Fruit fly (Drosophila melanogaster) whole organism, embryonic: ENCODE data around the gene Gr93d.

Experiments
- B-H1 ChIP-seq: fragments of 200-800 bp; sonication (Bioruptor generic); IDR thresholded peaks from 3 replicates; pipeline ENCODE4 v1.3.6; 2022; ENCODE audit warnings: missing biosample characterization, missing genetic modification characterization
- Bteb2 ChIP-seq: fragments of 200-800 bp; sonication (Bioruptor generic); optimal IDR thresholded peaks from 2 replicates; lab custom pipeline; 2016; ENCODE audit warnings: missing biosample characterization, missing genetic modification characterization
- CG10979 ChIP-seq: fragments of 200-800 bp; sonication (Bioruptor generic); optimal IDR thresholded peaks from 2 replicates; lab custom pipeline; 2018; ENCODE audit warnings: missing biosample characterization, mild to moderate bottlenecking, missing genetic modification characterization, moderate library complexity
- CG11560 ChIP-seq: fragments of 200-800 bp; sonication (Bioruptor generic); IDR thresholded peaks from 3 replicates; pipeline ENCODE4 v1.3.6; 2022; ENCODE audit warnings: missing biosample characterization, missing genetic modification characterization
- CG12391 ChIP-seq: fragments of 200-800 bp; sonication (Bioruptor generic); optimal IDR thresholded peaks from 3 replicates; lab custom pipeline; 2018; ENCODE audit warnings: missing biosample characterization, mild to moderate bottlenecking, missing genetic modification characterization, moderate library complexity
- CG13296 ChIP-seq: fragments of 200-800 bp; sonication (Bioruptor generic); optimal IDR thresholded peaks from 3 replicates; lab custom pipeline; 2018; ENCODE audit warnings: missing biosample characterization, mild to moderate bottlenecking, missing genetic modification characterization
- CG14667 ChIP-seq: fragments of 200-800 bp; sonication (Bioruptor generic); IDR thresholded peaks from 2 replicates; pipeline ENCODE4 v1.3.6; 2022; ENCODE audit warnings: missing biosample characterization, missing genetic modification characterization
- CG14710 ChIP-seq: fragments of 200-800 bp; sonication (Bioruptor generic); optimal IDR thresholded peaks from 3 replicates; lab custom pipeline; 2019; ENCODE audit warnings: missing biosample characterization, mild to moderate bottlenecking, missing genetic modification characterization, moderate library complexity
- CG15011 ChIP-seq: fragments of 200-800 bp; sonication (Bioruptor generic); optimal IDR thresholded peaks from 3 replicates; lab custom pipeline; 2018; ENCODE audit warnings: missing biosample characterization, mild to moderate bottlenecking, missing genetic modification characterization
- CG17186 ChIP-seq: fragments of 200-800 bp; sonication (Bioruptor generic); optimal IDR thresholded peaks from 3 replicates; lab custom pipeline; 2017; ENCODE audit warnings: missing biosample characterization, missing genetic modification reagents, missing genetic modification characterization
- CG17328 ChIP-seq: fragments of 200-800 bp; sonication (Bioruptor generic); IDR thresholded peaks from 2 replicates; pipeline ENCODE4 v1.3.6; 2022; ENCODE audit warnings: missing biosample characterization, missing genetic modification characterization
- CG31441 ChIP-seq: fragments of 200-800 bp; sonication (Bioruptor generic); IDR thresholded peaks from 2 replicates; pipeline ENCODE4 v1.3.6; 2022; ENCODE audit warnings: missing biosample characterization, missing genetic modification characterization
- CG3995 ChIP-seq: fragments of 200-800 bp; sonication (Bioruptor generic); optimal IDR thresholded peaks from 3 replicates; lab custom pipeline; 2016; ENCODE audit warnings: missing biosample characterization, missing genetic modification characterization
- CG6689 ChIP-seq: fragments of 200-800 bp; sonication (Bioruptor generic); IDR thresholded peaks from 2 replicates; pipeline ENCODE4 v1.3.6; 2022; ENCODE audit warnings: missing biosample characterization, missing genetic modification characterization
- CG7786 ChIP-seq: fragments of 200-800 bp; sonication (Bioruptor generic); optimal IDR thresholded peaks from 2 replicates; lab custom pipeline; 2016; ENCODE audit warnings: missing biosample characterization, missing genetic modification characterization
- CG8924 ChIP-seq: fragments of 200-800 bp; optimal IDR thresholded peaks from 3 replicates; lab custom pipeline; 2019; ENCODE audit warnings: missing biosample characterization, mild to moderate bottlenecking, missing genetic modification characterization, moderate library complexity
- Camta ChIP-seq: fragments of 200-800 bp; sonication (Bioruptor generic); optimal IDR thresholded peaks from 2 replicates; lab custom pipeline; 2016; ENCODE audit warnings: missing biosample characterization, missing genetic modification characterization
- D19A ChIP-seq: fragments of 200-800 bp; optimal IDR thresholded peaks from 3 replicates; lab custom pipeline; 2019; ENCODE audit warnings: missing biosample characterization, mild to moderate bottlenecking, missing genetic modification characterization, moderate library complexity
- Deaf1 ChIP-seq: fragments of 200-800 bp; optimal IDR thresholded peaks from 3 replicates; lab custom pipeline; 2019; ENCODE audit warnings: missing biosample characterization, mild to moderate bottlenecking, missing genetic modification characterization, moderate library complexity
- Ets97D ChIP-seq: fragments of 200-800 bp; sonication (Bioruptor generic); optimal IDR thresholded peaks from 3 replicates; lab custom pipeline; 2016; ENCODE audit warnings: missing biosample characterization, missing genetic modification characterization
- MTF-1 ChIP-seq: fragments of 200-800 bp; sonication (Bioruptor generic); optimal IDR thresholded peaks from 2 replicates; lab custom pipeline; 2018; ENCODE audit warnings: missing biosample characterization, mild to moderate bottlenecking, missing genetic modification characterization, borderline replicate concordance
- Six4 ChIP-seq: fragments of 200-800 bp; sonication (Bioruptor generic); optimal IDR thresholded peaks from 2 replicates; lab custom pipeline; 2016; ENCODE audit warnings: missing biosample characterization, missing genetic modification characterization
- Ssrp ChIP-seq: fragments of 200-800 bp; sonication (Bioruptor generic); optimal IDR thresholded peaks from 2 replicates; lab custom pipeline; 2018; ENCODE audit warnings: missing biosample characterization, mild to moderate bottlenecking, missing genetic modification characterization, moderate library complexity
- Stat92E ChIP-seq, 3 experiments: fragments of >200 bp in 2 of 3; fragments of 200-800 bp in 1 of 3; sonication (Bioruptor generic) in 1 of 3; optimal IDR thresholded peaks; 2 replicates each; lab custom pipeline; 2017 to 2019; ENCODE audit warnings: missing biosample characterization in 3 of 3, missing genetic modification characterization in 3 of 3, mild to moderate bottlenecking in 1 of 3, moderate library complexity in 1 of 3
- Xrp1 ChIP-seq: fragments of 200-800 bp; sonication (Bioruptor generic); IDR thresholded peaks from 2 replicates; pipeline ENCODE4 v1.3.6; 2022; ENCODE audit warnings: missing biosample characterization, missing genetic modification characterization
- abd-A ChIP-seq: fragments of 200-800 bp; sonication (Bioruptor generic); optimal IDR thresholded peaks from 3 replicates; lab custom pipeline; 2019; ENCODE audit warnings: missing biosample characterization, mild to moderate bottlenecking, missing genetic modification characterization, moderate library complexity
- bcd ChIP-seq: fragments of 200-800 bp; sonication (Bioruptor generic); optimal IDR thresholded peaks from 2 replicates; lab custom pipeline; 2017; ENCODE audit warnings: missing biosample characterization, mild to moderate bottlenecking, missing genetic modification characterization
- crol ChIP-seq: fragments of 200-800 bp; sonication (Bioruptor generic); IDR thresholded peaks from 2 replicates; pipeline ENCODE4 v1.3.6; 2022; ENCODE audit warnings: missing biosample characterization, missing genetic modification characterization
- danr ChIP-seq: fragments of 200-800 bp; sonication (Bioruptor generic); IDR thresholded peaks from 2 replicates; pipeline ENCODE4 v1.3.6; 2022; ENCODE audit warnings: missing biosample characterization, missing genetic modification characterization
- dm ChIP-seq: fragments of 200-800 bp; sonication (Bioruptor generic); optimal IDR thresholded peaks from 3 replicates; lab custom pipeline; 2016; ENCODE audit warnings: missing biosample characterization, missing genetic modification characterization
- dpn ChIP-seq, 2 experiments: fragments of 200-800 bp; sonication (Bioruptor generic); optimal IDR thresholded peaks; 3 replicates each; lab custom pipeline; 2016; ENCODE audit warnings: missing biosample characterization in 2 of 2, missing genetic modification characterization in 2 of 2
- eve ChIP-seq, 2 experiments: fragments of >200 bp; optimal IDR thresholded peaks; 2 replicates each; lab custom pipeline; 2017; ENCODE audit warnings: missing biosample characterization in 2 of 2, missing genetic modification characterization in 2 of 2
- gem ChIP-seq: fragments of 200-800 bp; sonication (Bioruptor generic); optimal IDR thresholded peaks from 2 replicates; lab custom pipeline; 2019; ENCODE audit warnings: missing biosample characterization, mild to moderate bottlenecking, missing genetic modification characterization, moderate library complexity
- ham ChIP-seq: fragments of 200-800 bp; sonication (Bioruptor generic); IDR thresholded peaks from 2 replicates; pipeline ENCODE4 v1.3.6; 2022; ENCODE audit warnings: missing biosample characterization, missing genetic modification characterization
- hbn ChIP-seq: fragments of 200-800 bp; sonication (Bioruptor generic); IDR thresholded peaks from 2 replicates; pipeline ENCODE4 v1.3.6; 2022; ENCODE audit warnings: missing biosample characterization, missing genetic modification characterization; ENCODE audit not compliant: partially characterized antibody
- hth ChIP-seq: fragments of >200 bp; optimal IDR thresholded peaks from 2 replicates; lab custom pipeline; 2017; ENCODE audit warnings: inconsistent platforms
- ken ChIP-seq: fragments of 200-800 bp; sonication (Bioruptor generic); IDR thresholded peaks from 3 replicates; pipeline ENCODE4 v1.3.6; 2022; ENCODE audit warnings: missing biosample characterization, missing genetic modification characterization
- lilli ChIP-seq: fragments of 200-800 bp; sonication (Bioruptor generic); optimal IDR thresholded peaks from 3 replicates; lab custom pipeline; 2016; ENCODE audit warnings: missing biosample characterization, missing genetic modification characterization
- mirr ChIP-seq: fragments of 200-800 bp; sonication (Bioruptor generic); optimal IDR thresholded peaks from 3 replicates; lab custom pipeline; 2018; ENCODE audit warnings: missing biosample characterization, mild to moderate bottlenecking, missing genetic modification characterization
- pan ChIP-seq, 4 experiments: fragments of >200 bp in 3 of 4; fragments of 200-800 bp in 1 of 4; sonication (Bioruptor generic) in 1 of 4; optimal IDR thresholded peaks in 3 of 4; IDR thresholded peaks in 1 of 4; 2 replicates each; pipeline versions ENCODE4 v1.3.6 to Lab custom; 2017 to 2022; ENCODE audit warnings: missing biosample characterization in 2 of 4, missing genetic modification characterization in 2 of 4, mixed read lengths in 1 of 4
- pho ChIP-seq: fragments of 200-800 bp; sonication (Bioruptor generic); optimal IDR thresholded peaks from 2 replicates; lab custom pipeline; 2016; ENCODE audit warnings: missing biosample characterization, missing genetic modification characterization
- phol ChIP-seq: fragments of 200-800 bp; sonication (Bioruptor generic); optimal IDR thresholded peaks from 3 replicates; lab custom pipeline; 2018; ENCODE audit warnings: missing biosample characterization, mild to moderate bottlenecking, missing genetic modification characterization, moderate library complexity
- psq ChIP-seq: fragments of 200-800 bp; sonication (Bioruptor generic); optimal IDR thresholded peaks from 2 replicates; lab custom pipeline; 2017; ENCODE audit warnings: missing biosample characterization, missing genetic modification characterization
- scrt ChIP-seq: fragments of 200-800 bp; sonication (Bioruptor generic); optimal IDR thresholded peaks from 2 replicates; lab custom pipeline; 2018; ENCODE audit warnings: missing biosample characterization, mild to moderate bottlenecking, missing genetic modification characterization, moderate library complexity
- sna ChIP-seq: fragments of 200-800 bp; sonication (Bioruptor generic); IDR thresholded peaks from 2 replicates; pipeline ENCODE4 v1.3.6; 2022; ENCODE audit warnings: missing biosample characterization, missing genetic modification characterization; ENCODE audit not compliant: partially characterized antibody
- sqz ChIP-seq: fragments of 200-800 bp; sonication (Bioruptor generic); optimal IDR thresholded peaks from 3 replicates; lab custom pipeline; 2018; ENCODE audit warnings: missing biosample characterization, mild to moderate bottlenecking, missing genetic modification characterization
- stwl ChIP-seq: fragments of 200-800 bp; sonication (Bioruptor generic); optimal IDR thresholded peaks from 3 replicates; lab custom pipeline; 2018; ENCODE audit warnings: missing biosample characterization, mild to moderate bottlenecking, missing genetic modification characterization, moderate library complexity
- twi ChIP-seq: fragments of 200-800 bp; optimal IDR thresholded peaks from 2 replicates; lab custom pipeline; 2019; ENCODE audit warnings: missing biosample characterization, mild to moderate bottlenecking, missing genetic modification characterization, moderate library complexity
- z ChIP-seq: fragments of 200-800 bp; sonication (Bioruptor generic); IDR thresholded peaks from 3 replicates; pipeline ENCODE4 v1.3.6; 2022; ENCODE audit warnings: missing biosample characterization, missing genetic modification characterization

Gr93d gene

dm6 chr3R:21852579-21853233, 6.2 kb upstream of the Gr93d start (continued):
- TF ChIP-seq scrt (no peak), Ets97D (GFP tag; lab: Kevin White, UChicago) (no peak), psq (GFP tag; lab: Kevin White, UChicago) (peak; percentile 79), ham (no peak), D19A (tag; lab: Kevin White, UChicago) (peak; percentile 89), CG10979 (peak; percentile 23), pan (optimal IDR thresholded peaks at IDR 0.05; lab: Kevin White, UChicago) (no peak), pan (GFP tag; optimal IDR thresholded peaks at IDR 0.05 in 1 of 2, IDR thresholded peaks at IDR 0.05 in 1 of 2) (no peak), lilli (GFP tag; lab: Kevin White, UChicago) (peak; percentile 53), CG13296 (GFP tag; lab: Kevin White, UChicago) (peak; percentile 15), pho (peak; percentile 23), CG8924 (tag; lab: Kevin White, UChicago) (peak; percentile 27), danr (no peak), Ssrp (tag; lab: Kevin White, UChicago) (peak; percentile 3), dpn (GFP tag; optimal IDR thresholded peaks at IDR 0.05; lab: Kevin White, UChicago) (peak in 1 of 2 experiments; percentile 4), hth (lab: Kevin White, UChicago) (no peak), CG14667 (no peak), z (GFP tag; lab: Robert Waterston, UW) (0 out of 3 replicates have a peak, but pooled peaks have one; percentile 26), crol (GFP tag; lab: Robert Waterston, UW) (peak; percentile 70), stwl (tag; lab: Kevin White, UChicago) (no peak), twi (tag; lab: Kevin White, UChicago) (no peak), dm (GFP tag; lab: Kevin White, UChicago) (no peak), phol (peak; percentile 15), eve (GFP tag; optimal IDR thresholded peaks at IDR 0.05; lab: Kevin White, UChicago) (peak in 1 of 2 experiments; percentile 9), mirr (GFP tag; lab: Kevin White, UChicago) (no peak), gem (peak; percentile 60), CG6689 (0 out of 2 replicates have a peak, but pooled peaks have one; percentile 32), CG12391 (tag; lab: Kevin White, UChicago) (peak; percentile 17), Deaf1 (tag; lab: Kevin White, UChicago) (peak; percentile 10), abd-A (no peak), CG17328 (GFP tag; lab: Robert Waterston, UW) (no peak), hbn (GFP tag; lab: Robert Waterston, UW) (no peak), CG17186 (GFP tag; lab: Kevin White, UChicago) (no peak), B-H1 (GFP tag; lab: Robert Waterston, UW) (no peak), sna (GFP tag; lab: Robert Waterston, UW) (no peak), CG14710 (tag; lab: Kevin White, UChicago) (peak; percentile 4), Six4 (GFP tag; lab: Kevin White, UChicago) (no peak), sqz (GFP tag; lab: Kevin White, UChicago) (peak; percentile 82), Xrp1 (GFP tag; lab: Robert Waterston, UW) (peak; percentile 26; the same call in 1 of the 2 replicates), Bteb2 (GFP tag; lab: Kevin White, UChicago) (no peak), MTF-1 (GFP tag; lab: Kevin White, UChicago) (no peak), ken (GFP tag; lab: Robert Waterston, UW) (no peak), Camta (no peak), CG3995 (no peak), CG31441 (peak; percentile 31; the same call in 1 of the 2 replicates), bcd (GFP tag; lab: Kevin White, UChicago) (peak; percentile 18), CG7786 (GFP tag; lab: Kevin White, UChicago) (no peak), Stat92E (GFP tag; optimal IDR thresholded peaks at IDR 0.05; lab: Kevin White, UChicago) (no peak), CG11560 (no peak), CG15011 (peak; percentile 16)
